Worm (Caenorhabditis elegans): Measurements from ENCODE around the gene K05G3.2.

K05G3.2 gene

ce11 chrX:16484043-16484442 lies 10.7 kb upstream of the K05G3.2 start:
- TF ChIP-seq C38D4.7 (GFP tag; optimal IDR thresholded peaks at IDR 0.05) (no peak), dve-1 (tag; optimal IDR thresholded peaks at IDR 0.05) (no peak), che-1 (tag; optimal IDR thresholded peaks at IDR 0.05) (no peak), hlh-30 (tag; optimal IDR thresholded peaks at IDR 0.05; ENCODE audit: insufficient read depth) (no peak), dmd-4 (tag; optimal IDR thresholded peaks at IDR 0.05; ENCODE audit: borderline replicate concordance) (no peak), lin-11 (tag; optimal IDR thresholded peaks at IDR 0.05) (no peak), ztf-16 (tag; optimal IDR thresholded peaks at IDR 0.05) (no peak), F13H6.1 (tag; optimal IDR thresholded peaks at IDR 0.05) (no peak), unc-55 (GFP tag; optimal IDR thresholded peaks at IDR 0.05) (no peak), ama-1 (optimal IDR thresholded peaks at IDR 0.05) (no peak), T23F11.4 (GFP tag; optimal IDR thresholded peaks at IDR 0.05) (no peak), pat-9 (tag; optimal IDR thresholded peaks at IDR 0.05) (no peak), hlh-13 (GFP tag; optimal IDR thresholded peaks at IDR 0.05) (no peak), nfya-1 (tag; optimal IDR thresholded peaks at IDR 0.05) (no peak), ceh-30 (tag; optimal IDR thresholded peaks at IDR 0.05) (no peak), pax-1 (tag; optimal IDR thresholded peaks at IDR 0.05) (no peak), K09A11.1 (tag; optimal IDR thresholded peaks at IDR 0.05; ENCODE audit: insufficient read depth) (no peak), hlh-15 (tag; optimal IDR thresholded peaks at IDR 0.05) (no peak), unc-86 (tag; optimal IDR thresholded peaks at IDR 0.05) (no peak)

- peak; percentile 54 for TF ChIP-seq ceh-14 (tag; optimal IDR thresholded peaks at IDR 0.05)
- no peak for TF ChIP-seq fkh-6 (tag; optimal IDR thresholded peaks at IDR 0.05)
- no peak for TF ChIP-seq ceh-30 (tag; optimal IDR thresholded peaks at IDR 0.05)
- no peak for TF ChIP-seq rnt-1 (tag; optimal IDR thresholded peaks at IDR 0.05)
- peak; percentile 22 for TF ChIP-seq unc-42 (tag; optimal IDR thresholded peaks at IDR 0.05)
These were observed 10.0 kb upstream of the K05G3.2 start for ce11 chrX:16484681-16485080.

ce11 chrX:16485322-16485721 lies 9.4 kb upstream of the K05G3.2 start:
- TF ChIP-seq madf-2 (tag; optimal IDR thresholded peaks at IDR 0.05) (no peak), fkh-6 (tag; optimal IDR thresholded peaks at IDR 0.05) (no peak), unc-3 (GFP tag; conservative IDR thresholded peaks at IDR 0.05) (no peak), unc-3 (tag; optimal IDR thresholded peaks at IDR 0.05) (no peak), sox-4 (tag; optimal IDR thresholded peaks at IDR 0.05) (no peak), lin-11 (tag; optimal IDR thresholded peaks at IDR 0.05) (no peak), pag-3 (tag; optimal IDR thresholded peaks at IDR 0.05; ENCODE audit: borderline replicate concordance) (no peak), odd-2 (tag; optimal IDR thresholded peaks at IDR 0.05) (no peak), gmeb-2 (tag; optimal IDR thresholded peaks at IDR 0.05) (no peak), unc-42 (tag; optimal IDR thresholded peaks at IDR 0.05) (peak; percentile 33)

- TF ChIP-seq ahr-1 (tag; optimal IDR thresholded peaks at IDR 0.05) = no peak
- peak; percentile 77 for TF ChIP-seq unc-42 (tag; optimal IDR thresholded peaks at IDR 0.05)
These were observed 7.6 kb upstream of the K05G3.2 start, which contains the start of gene cah-3 for ce11 chrX:16487068-16487658. TSS of gene cah-3 (plus strand) at chrX:16487481.

- TF ChIP-seq ceh-45 (GFP tag; IDR thresholded peaks at IDR 0.05) = no peak
- no peak for TF ChIP-seq ets-4 (tag; optimal IDR thresholded peaks at IDR 0.05)
- no peak for TF ChIP-seq hlh-8 (tag; optimal IDR thresholded peaks at IDR 0.05)
- TF ChIP-seq ceh-6 (GFP tag; optimal IDR thresholded peaks at IDR 0.05) = no peak
- TF ChIP-seq lim-6 (tag; optimal IDR thresholded peaks at IDR 0.05) = no peak
- no peak for TF ChIP-seq sdc-2 (tag; optimal IDR thresholded peaks at IDR 0.05)
- TF ChIP-seq ceh-31 (tag; optimal IDR thresholded peaks at IDR 0.05) = no peak
- no peak for TF ChIP-seq ama-1 (optimal IDR thresholded peaks at IDR 0.05)
- TF ChIP-seq npax-4 (tag; optimal IDR thresholded peaks at IDR 0.05) = no peak
- no peak for TF ChIP-seq gmeb-2 (tag; optimal IDR thresholded peaks at IDR 0.05)
- no peak for TF ChIP-seq pag-3 (tag; optimal IDR thresholded peaks at IDR 0.05; ENCODE audit: borderline replicate concordance)
- no peak for TF ChIP-seq dve-1 (tag; optimal IDR thresholded peaks at IDR 0.05)
- TF ChIP-seq ceh-9 (tag; optimal IDR thresholded peaks at IDR 0.05) = no peak
- no peak for TF ChIP-seq C38D4.7 (GFP tag; optimal IDR thresholded peaks at IDR 0.05)
- no peak for TF ChIP-seq ceh-18 (tag; optimal IDR thresholded peaks at IDR 0.05)
- no peak for TF ChIP-seq fkh-6 (tag; optimal IDR thresholded peaks at IDR 0.05)
- TF ChIP-seq unc-42 (tag; optimal IDR thresholded peaks at IDR 0.05) = no peak
- TF ChIP-seq tbx-7 (tag; optimal IDR thresholded peaks at IDR 0.05) = no peak
- TF ChIP-seq che-1 (tag; optimal IDR thresholded peaks at IDR 0.05) = no peak
These were observed 4.0 kb upstream of the K05G3.2 start for ce11 chrX:16490753-16491152.
